Fruit fly (Drosophila melanogaster) whole organism, embryonic: Measurements from ENCODE around the gene Tsp5D.

ENCODE experiments used
- Atf3 ChIP-seq: fragments of 200-800 bp; sonication (Bioruptor generic); optimal IDR thresholded peaks from 3 replicates; lab custom pipeline; 2016; ENCODE audit warnings: missing biosample characterization, missing genetic modification characterization
- CG13296 ChIP-seq: fragments of 200-800 bp; sonication (Bioruptor generic); optimal IDR thresholded peaks from 3 replicates; lab custom pipeline; 2018; ENCODE audit warnings: missing biosample characterization, mild to moderate bottlenecking, missing genetic modification characterization
- CG15073 ChIP-seq: fragments of 200-800 bp; sonication (Bioruptor generic); optimal IDR thresholded peaks from 2 replicates; lab custom pipeline; 2016; ENCODE audit warnings: missing biosample characterization, missing genetic modification characterization
- CG1647 ChIP-seq: fragments of 200-800 bp; sonication (Bioruptor generic); optimal IDR thresholded peaks from 3 replicates; lab custom pipeline; 2016; ENCODE audit warnings: missing biosample characterization, missing genetic modification characterization
- CG17612 ChIP-seq: fragments of 200-800 bp; sonication (Bioruptor generic); IDR thresholded peaks from 2 replicates; pipeline ENCODE4 v1.3.6; 2022; ENCODE audit warnings: missing biosample characterization, missing genetic modification characterization
- CG18011 ChIP-seq: fragments of 200-800 bp; sonication (Bioruptor generic); optimal IDR thresholded peaks from 2 replicates; lab custom pipeline; 2017; ENCODE audit warnings: missing biosample characterization, missing genetic modification characterization, mild to moderate bottlenecking, moderate library complexity, missing genotype
- CG18262 ChIP-seq: fragments of 200-800 bp; optimal IDR thresholded peaks from 3 replicates; lab custom pipeline; 2019; ENCODE audit warnings: missing biosample characterization, mild to moderate bottlenecking, missing genetic modification characterization, moderate library complexity
- CG18476 ChIP-seq: fragments of 200-800 bp; sonication (Bioruptor generic); optimal IDR thresholded peaks from 2 replicates; lab custom pipeline; 2016; ENCODE audit warnings: missing biosample characterization, mild to moderate bottlenecking, missing genetic modification characterization
- CG18619 ChIP-seq: fragments of 200-800 bp; sonication (Bioruptor generic); optimal IDR thresholded peaks from 3 replicates; lab custom pipeline; 2017; ENCODE audit warnings: missing biosample characterization, mild to moderate bottlenecking, missing genetic modification characterization
- CG2116 ChIP-seq: fragments of 200-800 bp; sonication (Bioruptor generic); optimal IDR thresholded peaks from 3 replicates; lab custom pipeline; 2018; ENCODE audit warnings: missing biosample characterization, mild to moderate bottlenecking, missing genetic modification characterization
- CG2202 ChIP-seq: fragments of 200-800 bp; sonication (Bioruptor generic); optimal IDR thresholded peaks from 2 replicates; lab custom pipeline; 2018; ENCODE audit warnings: missing biosample characterization, mild to moderate bottlenecking, missing genetic modification characterization
- CG34376 ChIP-seq: fragments of 200-800 bp; sonication (Bioruptor generic); optimal IDR thresholded peaks from 2 replicates; lab custom pipeline; 2018; ENCODE audit warnings: missing biosample characterization, mild to moderate bottlenecking, missing genetic modification characterization
- CG43689 ChIP-seq: fragments of 200-800 bp; sonication (Bioruptor generic); IDR thresholded peaks from 2 replicates; pipeline ENCODE4 v1.3.6; 2022; ENCODE audit warnings: missing biosample characterization, missing genetic modification characterization
- CG4854 ChIP-seq: fragments of 200-800 bp; sonication (Bioruptor generic); optimal IDR thresholded peaks from 2 replicates; lab custom pipeline; 2016; ENCODE audit warnings: missing biosample characterization, missing genetic modification characterization, inconsistent platforms
- CG6689 ChIP-seq: fragments of 200-800 bp; sonication (Bioruptor generic); IDR thresholded peaks from 2 replicates; pipeline ENCODE4 v1.3.6; 2022; ENCODE audit warnings: missing biosample characterization, missing genetic modification characterization
- CG7928 ChIP-seq: fragments of 200-800 bp; sonication (Bioruptor generic); optimal IDR thresholded peaks from 2 replicates; lab custom pipeline; 2017; ENCODE audit warnings: missing biosample characterization, mild to moderate bottlenecking, missing genetic modification characterization
- CG8944 ChIP-seq: fragments of 200-800 bp; sonication (Bioruptor generic); optimal IDR thresholded peaks from 3 replicates; lab custom pipeline; 2016; ENCODE audit warnings: missing biosample characterization, missing genetic modification characterization
- CG9437 ChIP-seq: fragments of 200-800 bp; sonication (Bioruptor generic); optimal IDR thresholded peaks from 2 replicates; lab custom pipeline; 2018; ENCODE audit warnings: missing biosample characterization, mild to moderate bottlenecking, missing genetic modification characterization
- CrebB ChIP-seq: fragments of 200-800 bp; sonication (Bioruptor generic); optimal IDR thresholded peaks from 3 replicates; lab custom pipeline; 2018; ENCODE audit warnings: missing biosample characterization, mild to moderate bottlenecking, missing genetic modification characterization
- D19A ChIP-seq: fragments of 200-800 bp; optimal IDR thresholded peaks from 3 replicates; lab custom pipeline; 2019; ENCODE audit warnings: missing biosample characterization, mild to moderate bottlenecking, missing genetic modification characterization, moderate library complexity
- Dfd ChIP-seq, 2 experiments: fragments of >200 bp; optimal IDR thresholded peaks; 2 replicates each; lab custom pipeline; 2017; ENCODE audit warnings: missing biosample characterization in 2 of 2, missing genetic modification characterization in 2 of 2
- Doc3 ChIP-seq: fragments of 200-800 bp; sonication (Bioruptor generic); IDR thresholded peaks from 3 replicates; pipeline ENCODE4 v1.3.6; 2022; ENCODE audit warnings: missing biosample characterization, missing genetic modification characterization; ENCODE audit not compliant: partially characterized antibody
- Drgx ChIP-seq: fragments of 200-800 bp; sonication (Bioruptor generic); IDR thresholded peaks from 2 replicates; pipeline ENCODE4 v1.3.6; 2022; ENCODE audit warnings: missing biosample characterization, missing genetic modification characterization
- Fer2 ChIP-seq: fragments of 200-800 bp; sonication (Bioruptor generic); optimal IDR thresholded peaks from 2 replicates; lab custom pipeline; 2018; ENCODE audit warnings: missing biosample characterization, mild to moderate bottlenecking, missing genetic modification characterization, moderate library complexity
- NC2α ChIP-seq: fragments of 200-800 bp; sonication (Bioruptor generic); optimal IDR thresholded peaks from 2 replicates; lab custom pipeline; 2016; ENCODE audit warnings: missing biosample characterization, missing genetic modification characterization
- NC2β ChIP-seq: fragments of 200-800 bp; sonication (Bioruptor generic); optimal IDR thresholded peaks from 2 replicates; lab custom pipeline; 2016; ENCODE audit warnings: missing biosample characterization, missing genetic modification characterization
- Rfx ChIP-seq: fragments of 200-800 bp; sonication (Bioruptor generic); IDR thresholded peaks from 2 replicates; pipeline ENCODE4 v1.3.6; 2022; ENCODE audit warnings: missing biosample characterization, missing genetic modification characterization
- Rx ChIP-seq: fragments of 200-800 bp; sonication (Bioruptor generic); IDR thresholded peaks from 2 replicates; pipeline ENCODE4 v1.3.6; 2022; ENCODE audit warnings: missing biosample characterization, missing genetic modification characterization
- Side ChIP-seq: fragments of 200-800 bp; sonication (Bioruptor generic); optimal IDR thresholded peaks from 2 replicates; lab custom pipeline; 2016; ENCODE audit warnings: missing biosample characterization, missing genetic modification characterization
- ac ChIP-seq: fragments of 200-800 bp; sonication (Bioruptor generic); optimal IDR thresholded peaks from 3 replicates; lab custom pipeline; 2017; ENCODE audit warnings: missing biosample characterization, mild to moderate bottlenecking, missing genetic modification characterization
- aop ChIP-seq: fragments of 200-800 bp; sonication (Bioruptor generic); IDR thresholded peaks from 2 replicates; pipeline ENCODE4 v1.3.6; 2022; ENCODE audit warnings: missing biosample characterization, missing genetic modification characterization
- ara ChIP-seq: fragments of 200-800 bp; sonication (Bioruptor generic); IDR thresholded peaks from 2 replicates; pipeline ENCODE4 v1.3.6; 2022; ENCODE audit warnings: missing biosample characterization, missing genetic modification characterization
- az2 ChIP-seq: fragments of 200-800 bp; sonication (Bioruptor generic); optimal IDR thresholded peaks from 3 replicates; lab custom pipeline; 2016; ENCODE audit warnings: missing biosample characterization, missing genetic modification characterization
- bigmax ChIP-seq: fragments of 200-800 bp; sonication (Bioruptor generic); optimal IDR thresholded peaks from 2 replicates; lab custom pipeline; 2018; ENCODE audit warnings: missing biosample characterization, mild to moderate bottlenecking, missing genetic modification characterization
- dpn ChIP-seq, 2 experiments: fragments of 200-800 bp; sonication (Bioruptor generic); optimal IDR thresholded peaks; 3 replicates each; lab custom pipeline; 2016; ENCODE audit warnings: missing biosample characterization in 2 of 2, missing genetic modification characterization in 2 of 2
- ftz-f1 ChIP-seq: fragments of 200-800 bp; sonication (Bioruptor generic); optimal IDR thresholded peaks from 2 replicates; lab custom pipeline; 2016; ENCODE audit warnings: missing biosample characterization, missing genetic modification characterization
- kni ChIP-seq: fragments of 200-800 bp; sonication (Bioruptor generic); optimal IDR thresholded peaks from 3 replicates; lab custom pipeline; 2017; ENCODE audit warnings: mild to moderate bottlenecking, missing biosample characterization, missing genetic modification reagents, missing genetic modification characterization
- lilli ChIP-seq: fragments of 200-800 bp; sonication (Bioruptor generic); optimal IDR thresholded peaks from 3 replicates; lab custom pipeline; 2016; ENCODE audit warnings: missing biosample characterization, missing genetic modification characterization
- lmd ChIP-seq: fragments of 200-800 bp; sonication (Bioruptor generic); IDR thresholded peaks from 2 replicates; pipeline ENCODE4 v1.3.6; 2022; ENCODE audit warnings: missing biosample characterization, missing genetic modification characterization
- nerfin-1 ChIP-seq: fragments of 200-800 bp; sonication (Bioruptor generic); optimal IDR thresholded peaks from 3 replicates; lab custom pipeline; 2019; ENCODE audit warnings: missing biosample characterization, mild to moderate bottlenecking, missing genetic modification characterization, moderate library complexity
- p53 ChIP-seq: fragments of 200-800 bp; sonication (Bioruptor generic); optimal IDR thresholded peaks from 2 replicates; lab custom pipeline; 2016; ENCODE audit warnings: missing biosample characterization, missing genetic modification characterization
- pros ChIP-seq: fragments of 200-800 bp; sonication (Bioruptor generic); optimal IDR thresholded peaks from 3 replicates; lab custom pipeline; 2019; ENCODE audit warnings: missing biosample characterization, mild to moderate bottlenecking, missing genetic modification characterization, moderate library complexity
- pzg ChIP-seq: fragments of 200-800 bp; sonication (Bioruptor generic); optimal IDR thresholded peaks from 3 replicates; lab custom pipeline; 2018; ENCODE audit warnings: missing biosample characterization, mild to moderate bottlenecking, missing genetic modification characterization, moderate library complexity
- salm ChIP-seq: fragments of 200-800 bp; sonication (Bioruptor generic); optimal IDR thresholded peaks from 2 replicates; lab custom pipeline; 2018; ENCODE audit warnings: missing biosample characterization, mild to moderate bottlenecking, missing genetic modification characterization
- schlank ChIP-seq: fragments of 200-800 bp; sonication (Bioruptor generic); optimal IDR thresholded peaks from 2 replicates; lab custom pipeline; 2018; ENCODE audit warnings: missing biosample characterization, mild to moderate bottlenecking, missing genetic modification characterization
- ssp ChIP-seq: fragments of 200-800 bp; sonication (Bioruptor generic); IDR thresholded peaks from 2 replicates; pipeline ENCODE4 v1.3.6; 2022; ENCODE audit warnings: missing biosample characterization, missing genetic modification characterization
- tll ChIP-seq, 2 experiments: fragments of 200-800 bp in 1 of 2; fragments of >200 bp in 1 of 2; sonication (Bioruptor generic) in 1 of 2; optimal IDR thresholded peaks; 2 replicates each; lab custom pipeline; 2017 to 2019; ENCODE audit warnings: missing biosample characterization in 2 of 2, missing genetic modification characterization in 2 of 2, mild to moderate bottlenecking in 1 of 2, moderate library complexity in 1 of 2
- twi ChIP-seq: fragments of 200-800 bp; optimal IDR thresholded peaks from 2 replicates; lab custom pipeline; 2019; ENCODE audit warnings: missing biosample characterization, mild to moderate bottlenecking, missing genetic modification characterization, moderate library complexity
- tx ChIP-seq: fragments of 200-800 bp; sonication (Bioruptor generic); optimal IDR thresholded peaks from 2 replicates; lab custom pipeline; 2016; ENCODE audit warnings: missing biosample characterization, missing genetic modification characterization
- zf30C ChIP-seq: fragments of 200-800 bp; sonication (Bioruptor generic); optimal IDR thresholded peaks from 3 replicates; lab custom pipeline; 2018; ENCODE audit warnings: missing biosample characterization, mild to moderate bottlenecking, missing genetic modification characterization

Tsp5D gene

dm6 chrX:6037180-6037946 is 37.3 kb downstream of the Tsp5D start, which contains the start of the genes rux and MCTS1 (continued):
- TF ChIP-seq CrebB (tag; lab: Kevin White, UChicago) (no peak), Dfd (GFP tag; optimal IDR thresholded peaks at IDR 0.05; lab: Kevin White, UChicago) (no peak), CG13296 (GFP tag; lab: Kevin White, UChicago) (no peak), CG8944 (GFP tag; lab: Kevin White, UChicago) (no peak), ara (GFP tag; lab: Robert Waterston, UW) (0 out of 2 replicates have a peak, but pooled peaks have one; percentile 33), ssp (no peak), CG2202 (tag; lab: Kevin White, UChicago) (no peak), aop (GFP tag; lab: Robert Waterston, UW) (no peak), tll (GFP tag; optimal IDR thresholded peaks at IDR 0.05; lab: Kevin White, UChicago) (peak in 1 of 2 experiments; percentile 54), Rx (GFP tag; lab: Robert Waterston, UW) (no peak), ac (GFP tag; lab: Kevin White, UChicago) (no peak), az2 (GFP tag; lab: Kevin White, UChicago) (no peak), pzg (GFP tag; lab: Kevin White, UChicago) (peak; percentile 57), NC2β (GFP tag; lab: Kevin White, UChicago) (peak; percentile 35), Side (GFP tag; lab: Kevin White, UChicago) (peak; percentile 8), CG43689 (GFP tag; lab: Robert Waterston, UW) (no peak), lmd (GFP tag; lab: Robert Waterston, UW) (peak; percentile 45; the same call in 1 of the 2 replicates), Fer2 (tag; lab: Kevin White, UChicago) (no peak), Drgx (GFP tag; lab: Robert Waterston, UW) (no peak), D19A (tag; lab: Kevin White, UChicago) (no peak), kni (GFP tag; lab: Kevin White, UChicago) (no peak), dpn (GFP tag; optimal IDR thresholded peaks at IDR 0.05; lab: Kevin White, UChicago) (peak in 1 of 2 experiments; percentile 27), NC2α (no peak), CG1647 (GFP tag; lab: Kevin White, UChicago) (no peak), CG15073 (GFP tag; lab: Kevin White, UChicago) (no peak), lilli (peak; percentile 50), CG18476 (GFP tag; lab: Kevin White, UChicago) (no peak), tx (GFP tag; lab: Kevin White, UChicago) (no peak), CG7928 (GFP tag; lab: Kevin White, UChicago) (no peak), CG34376 (GFP tag; lab: Kevin White, UChicago) (no peak), CG4854 (GFP tag; lab: Kevin White, UChicago) (no peak), zf30C (GFP tag; lab: Kevin White, UChicago) (no peak), CG18262 (tag; lab: Kevin White, UChicago) (peak; percentile 25), CG2116 (GFP tag; lab: Kevin White, UChicago) (peak; percentile 72), nerfin-1 (tag; lab: Kevin White, UChicago) (no peak), salm (tag; lab: Kevin White, UChicago) (no peak), Rfx (peak; percentile 56), pros (GFP tag; lab: Kevin White, UChicago) (no peak), CG6689 (no peak), Atf3 (GFP tag; lab: Kevin White, UChicago) (no peak), p53 (GFP tag; lab: Kevin White, UChicago) (no peak), ftz-f1 (no peak), CG18619 (GFP tag; lab: Kevin White, UChicago) (peak; percentile 17), schlank (tag; lab: Kevin White, UChicago) (no peak), Doc3 (GFP tag; lab: Robert Waterston, UW) (peak; percentile 94), CG9437 (GFP tag; lab: Kevin White, UChicago) (peak; percentile 34), CG18011 (GFP tag; lab: Kevin White, UChicago) (peak; percentile 49), CG17612 (no peak), bigmax (GFP tag; lab: Kevin White, UChicago) (no peak), twi (tag; lab: Kevin White, UChicago) (no peak)
